Fruit fly (Drosophila melanogaster): ENCODE results near the gene Kap-alpha3.

Gene Kap-alpha3

DNA sequence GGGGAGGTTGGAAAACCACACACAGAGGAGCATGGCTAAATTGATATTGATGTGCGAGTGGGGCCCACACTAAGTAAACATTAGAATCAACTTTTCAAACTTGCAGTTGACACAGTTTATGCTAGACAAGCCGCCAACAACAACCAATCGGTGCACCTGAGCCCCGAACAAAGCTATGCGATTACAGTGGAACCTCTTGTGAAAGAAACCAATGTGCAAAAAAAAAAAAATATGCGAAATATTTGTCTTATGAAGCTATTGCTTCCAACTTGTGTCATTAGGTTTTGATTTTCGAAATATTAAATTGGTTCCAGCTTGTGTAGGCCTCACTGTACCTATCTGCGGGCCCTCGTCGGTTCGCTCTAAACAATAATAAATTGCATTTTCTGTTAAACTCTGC, 40.8 kb upstream of the Kap-alpha3 start (continued):
- TF ChIP-seq HLH54F (GFP tag; optimal IDR thresholded peaks at IDR 0.05) (peak; percentile 19), danr (GFP tag; IDR thresholded peaks at IDR 0.05) (peak; percentile 67), CG14860 (GFP tag; IDR thresholded peaks at IDR 0.05; ENCODE audit: partially characterized antibody) (no peak), tna (GFP tag; IDR thresholded peaks at IDR 0.05; ENCODE audit: partially characterized antibody) (no peak), gsb-n (tag; optimal IDR thresholded peaks at IDR 0.05) (peak; percentile 66), Gug (GFP tag; IDR thresholded peaks at IDR 0.05) (peak; percentile 53; the same call in 2 of the 4 replicates), pros (GFP tag; optimal IDR thresholded peaks at IDR 0.05) (no peak), ftz-f1 (GFP tag; optimal IDR thresholded peaks at IDR 0.05) (no peak), CG16779 (GFP tag; IDR thresholded peaks at IDR 0.05) (no peak), scrt (GFP tag; optimal IDR thresholded peaks at IDR 0.05) (peak; percentile 30), wor (GFP tag; IDR thresholded peaks at IDR 0.05) (peak; percentile 73), Mrtf (GFP tag; IDR thresholded peaks at IDR 0.05) (peak; percentile 79), Atf6 (GFP tag; IDR thresholded peaks at IDR 0.05) (peak; percentile 49; the same call in 1 of the 2 replicates), Sin3A (optimal IDR thresholded peaks at IDR 0.05) (no peak), mirr (GFP tag; optimal IDR thresholded peaks at IDR 0.05) (no peak), CG12942 (GFP tag; optimal IDR thresholded peaks at IDR 0.05) (peak; percentile 51), phol (tag; optimal IDR thresholded peaks at IDR 0.05) (peak; percentile 75), CG10147 (GFP tag; optimal IDR thresholded peaks at IDR 0.05) (no peak), zfh1 (GFP tag; IDR thresholded peaks at IDR 0.05) (peak; percentile 93), lbe (GFP tag; optimal IDR thresholded peaks at IDR 0.05) (no peak), Six4 (GFP tag; optimal IDR thresholded peaks at IDR 0.05) (peak; percentile 62), CG10462 (GFP tag; optimal IDR thresholded peaks at IDR 0.05) (peak; percentile 23), CG8290 (GFP tag; optimal IDR thresholded peaks at IDR 0.05) (peak; percentile 49), CG8290 (tag; optimal IDR thresholded peaks at IDR 0.05) (peak in 1 of 2 experiments; percentile 78), CG30431 (GFP tag; optimal IDR thresholded peaks at IDR 0.05) (peak; percentile 63), Deaf1 (tag; optimal IDR thresholded peaks at IDR 0.05) (no peak), CG4730 (GFP tag; IDR thresholded peaks at IDR 0.05) (peak; percentile 77), CG7372 (GFP tag; IDR thresholded peaks at IDR 0.05) (peak; percentile 39; the same call in 1 of the 2 replicates), az2 (GFP tag; optimal IDR thresholded peaks at IDR 0.05) (peak; percentile 71), CG18764 (GFP tag; optimal IDR thresholded peaks at IDR 0.05) (peak; percentile 66), H2.0 (GFP tag; IDR thresholded peaks at IDR 0.05) (peak; percentile 84), CG10274 (GFP tag; optimal IDR thresholded peaks at IDR 0.05) (peak; percentile 24), vvl (GFP tag; IDR thresholded peaks at IDR 0.05) (peak; percentile 90), CG18476 (GFP tag; optimal IDR thresholded peaks at IDR 0.05) (peak; percentile 46), oc (tag; optimal IDR thresholded peaks at IDR 0.05) (peak; percentile 67), Poxn (GFP tag; IDR thresholded peaks at IDR 0.05) (no peak), CG12659 (GFP tag; optimal IDR thresholded peaks at IDR 0.05) (peak; percentile 61), bowl (GFP tag; IDR thresholded peaks at IDR 0.05) (peak; percentile 65), NfI (GFP tag; optimal IDR thresholded peaks at IDR 0.05) (peak; percentile 69), CG11398 (GFP tag; optimal IDR thresholded peaks at IDR 0.05) (peak; percentile 51), TFAM (GFP tag; optimal IDR thresholded peaks at IDR 0.05) (no peak), CG31224 (GFP tag; IDR thresholded peaks at IDR 0.05) (0 out of 2 replicates have a peak, but pooled peaks have one; percentile 15), Bgb (GFP tag; IDR thresholded peaks at IDR 0.05; ENCODE audit: partially characterized antibody) (no peak), NC2α (GFP tag; optimal IDR thresholded peaks at IDR 0.05) (peak; percentile 36), BtbVII (GFP tag; optimal IDR thresholded peaks at IDR 0.05) (no peak), hkb (optimal IDR thresholded peaks at IDR 0.05) (no peak), hkb (GFP tag; IDR thresholded peaks at IDR 0.05) (peak; percentile 83), sqz (GFP tag; optimal IDR thresholded peaks at IDR 0.05) (peak; percentile 21), cwo (GFP tag; optimal IDR thresholded peaks at IDR 0.05) (peak; percentile 34), Doc2 (GFP tag; IDR thresholded peaks at IDR 0.05) (peak; percentile 44; the same call in 1 of the 2 replicates), CG32532 (GFP tag; IDR thresholded peaks at IDR 0.05) (peak; percentile 74), CG7839 (tag; optimal IDR thresholded peaks at IDR 0.05) (peak; percentile 80)

Measured in whole organism, embryonic.